Fruit fly (Drosophila melanogaster): ENCODE data around the gene Nup153.

- no peak for TF ChIP-seq OdsH (GFP tag; optimal IDR thresholded peaks at IDR 0.05)
- TF ChIP-seq CG7368 (GFP tag; optimal IDR thresholded peaks at IDR 0.05), result no peak
- no peak for TF ChIP-seq Sox102F (GFP tag; optimal IDR thresholded peaks at IDR 0.05)
- TF ChIP-seq fkh (GFP tag; optimal IDR thresholded peaks at IDR 0.05), result no peak
- no peak for TF ChIP-seq topi (GFP tag; optimal IDR thresholded peaks at IDR 0.05)
- peak; percentile 32 for TF ChIP-seq CG6276 (GFP tag; optimal IDR thresholded peaks at IDR 0.05)
- no peak for TF ChIP-seq pdm3 (GFP tag; optimal IDR thresholded peaks at IDR 0.05)
- TF ChIP-seq CG6854 (GFP tag; optimal IDR thresholded peaks at IDR 0.05), result no peak
- peak; percentile 30 for TF ChIP-seq CG9139 (GFP tag; optimal IDR thresholded peaks at IDR 0.05)
- TF ChIP-seq Hr39 (GFP tag; optimal IDR thresholded peaks at IDR 0.05), result no peak
- no peak for TF ChIP-seq CG11762 (GFP tag; optimal IDR thresholded peaks at IDR 0.05; ENCODE audit: insufficient read depth)
These were observed 12.7 kb upstream of the Nup153 start for dm6 chrX:16586178-16586890.
